Worm (Caenorhabditis elegans) whole organism, L2 larva: ENCODE results near the gene arl-3.

Experiments used
- C34F6.9 ChIP-seq: fragments of 150-350 bp; optimal IDR thresholded peaks from 2 replicates; lab custom pipeline; 2014; ENCODE audit warnings: missing biosample characterization, missing genetic modification characterization
- F13H6.1 ChIP-seq: sonication (generic microtip); optimal IDR thresholded peaks from 2 replicates; lab custom pipeline; 2016; ENCODE audit warnings: missing genetic modification characterization, missing compliant biosample characterization
- alr-1 ChIP-seq: fragments of 150-350 bp; optimal IDR thresholded peaks from 2 replicates; lab custom pipeline; 2014; ENCODE audit warnings: missing biosample characterization, missing genetic modification characterization
- ama-1 ChIP-seq: fragments of 150-350 bp; optimal IDR thresholded peaks from 2 replicates; lab custom pipeline; 2018; ENCODE audit warnings: inconsistent platforms
- blmp-1 ChIP-seq: sonication (generic microtip); optimal IDR thresholded peaks from 2 replicates; lab custom pipeline; 2017; ENCODE audit warnings: missing genetic modification characterization, mild to moderate bottlenecking, missing compliant biosample characterization, antibody characterized with exemption, moderate library complexity; ENCODE audit not compliant: insufficient read depth
- crh-2 ChIP-seq: sonication (generic microtip); optimal IDR thresholded peaks from 2 replicates; lab custom pipeline; 2017; ENCODE audit warnings: missing biosample characterization, missing genetic modification characterization
- dmd-4 ChIP-seq: sonication (generic microtip); optimal IDR thresholded peaks from 2 replicates; lab custom pipeline; 2017; ENCODE audit warnings: missing biosample characterization, missing genetic modification characterization
- elt-1 ChIP-seq: fragments of 150-350 bp; optimal IDR thresholded peaks from 2 replicates; lab custom pipeline; 2014; ENCODE audit warnings: missing biosample characterization, missing genetic modification characterization
- fos-1 ChIP-seq: fragments of 150-350 bp; optimal IDR thresholded peaks from 2 replicates; lab custom pipeline; 2014; ENCODE audit warnings: missing biosample characterization, missing genetic modification characterization
- lin-13 ChIP-seq: fragments of 150-350 bp; optimal IDR thresholded peaks from 2 replicates; lab custom pipeline; 2014; ENCODE audit warnings: missing biosample characterization, missing genetic modification reagents, missing genetic modification characterization
- lin-39 ChIP-seq: fragments of 150-350 bp; optimal IDR thresholded peaks from 2 replicates; lab custom pipeline; 2014; ENCODE audit warnings: missing biosample characterization, missing genetic modification reagents, missing genetic modification characterization
- lsy-2 ChIP-seq, 2 experiments: fragments of 150-350 bp in 1 of 2; sonication (generic microtip) in 1 of 2; optimal IDR thresholded peaks; 2 replicates each; lab custom pipeline; 2014 to 2017; ENCODE audit warnings: missing biosample characterization in 2 of 2, missing genetic modification characterization in 2 of 2
- mab-5 ChIP-seq: fragments of 150-350 bp; optimal IDR thresholded peaks from 2 replicates; lab custom pipeline; 2014; ENCODE audit warnings: missing biosample characterization, missing genetic modification characterization
- mbf-1 ChIP-seq: sonication (generic microtip); optimal IDR thresholded peaks from 2 replicates; lab custom pipeline; 2017; ENCODE audit warnings: missing biosample characterization, missing genetic modification characterization
- mdl-1 ChIP-seq, 2 experiments: fragments of 150-350 bp in 1 of 2; sonication (generic microtip) in 1 of 2; optimal IDR thresholded peaks; 2 replicates each; lab custom pipeline; 2017; ENCODE audit warnings: missing biosample characterization in 2 of 2, missing genetic modification characterization in 2 of 2
- nhr-12 ChIP-seq: fragments of 150-350 bp; optimal IDR thresholded peaks from 2 replicates; lab custom pipeline; 2014; ENCODE audit warnings: missing biosample characterization, missing genetic modification characterization
- nhr-129 ChIP-seq: fragments of 150-350 bp; optimal IDR thresholded peaks from 2 replicates; lab custom pipeline; 2014; ENCODE audit warnings: missing biosample characterization, missing genetic modification characterization
- nhr-21 ChIP-seq: fragments of 150-350 bp; optimal IDR thresholded peaks from 2 replicates; lab custom pipeline; 2014; ENCODE audit warnings: missing biosample characterization, missing genetic modification characterization
- nhr-23 ChIP-seq: fragments of 150-350 bp; optimal IDR thresholded peaks from 2 replicates; lab custom pipeline; 2014; ENCODE audit warnings: missing biosample characterization, missing genetic modification reagents, missing genetic modification characterization
- nhr-237 ChIP-seq: fragments of 150-350 bp; optimal IDR thresholded peaks from 2 replicates; lab custom pipeline; 2014; ENCODE audit warnings: missing biosample characterization, missing genetic modification characterization
- nhr-25 ChIP-seq: fragments of 150-350 bp; sonication (generic microtip); optimal IDR thresholded peaks from 3 replicates; lab custom pipeline; 2014; ENCODE audit warnings: missing biosample characterization, missing genetic modification characterization
- nhr-6 ChIP-seq: fragments of 150-350 bp; optimal IDR thresholded peaks from 2 replicates; lab custom pipeline; 2014; ENCODE audit warnings: missing biosample characterization, missing genetic modification characterization
- peb-1 ChIP-seq: fragments of 150-350 bp; optimal IDR thresholded peaks from 2 replicates; lab custom pipeline; 2014; ENCODE audit warnings: missing biosample characterization, missing genetic modification characterization
- sma-3 ChIP-seq: sonication (generic microtip); optimal IDR thresholded peaks from 2 replicates; lab custom pipeline; 2016; ENCODE audit warnings: missing genetic modification reagents, missing genetic modification characterization, missing compliant biosample characterization
- sma-9 ChIP-seq, 2 experiments: fragments of 150-350 bp in 1 of 2; sonication (generic microtip) in 1 of 2; optimal IDR thresholded peaks; 2 replicates each; lab custom pipeline; 2014 to 2016; ENCODE audit warnings: missing genetic modification characterization in 2 of 2, mild to moderate bottlenecking in 1 of 2, missing biosample characterization in 1 of 2, missing compliant biosample characterization in 1 of 2, missing genetic modification reagents in 1 of 2, moderate library complexity in 1 of 2
- snpc-4 ChIP-seq: fragments of 150-350 bp; optimal IDR thresholded peaks from 2 replicates; lab custom pipeline; 2014; ENCODE audit warnings: missing biosample characterization, missing genetic modification characterization
- unc-55 ChIP-seq: fragments of 150-350 bp; sonication (generic microtip); optimal IDR thresholded peaks from 3 replicates; lab custom pipeline; 2014; ENCODE audit warnings: missing biosample characterization, missing genetic modification reagents, missing genetic modification characterization
- unc-62 ChIP-seq: fragments of 150-350 bp; optimal IDR thresholded peaks from 2 replicates; lab custom pipeline; 2014; ENCODE audit warnings: missing biosample characterization, missing genetic modification reagents, missing genetic modification characterization
- ztf-11 ChIP-seq: sonication (generic microtip); optimal IDR thresholded peaks from 2 replicates; lab custom pipeline; 2017; ENCODE audit warnings: missing biosample characterization, missing genetic modification characterization

arl-3 gene

DNA sequence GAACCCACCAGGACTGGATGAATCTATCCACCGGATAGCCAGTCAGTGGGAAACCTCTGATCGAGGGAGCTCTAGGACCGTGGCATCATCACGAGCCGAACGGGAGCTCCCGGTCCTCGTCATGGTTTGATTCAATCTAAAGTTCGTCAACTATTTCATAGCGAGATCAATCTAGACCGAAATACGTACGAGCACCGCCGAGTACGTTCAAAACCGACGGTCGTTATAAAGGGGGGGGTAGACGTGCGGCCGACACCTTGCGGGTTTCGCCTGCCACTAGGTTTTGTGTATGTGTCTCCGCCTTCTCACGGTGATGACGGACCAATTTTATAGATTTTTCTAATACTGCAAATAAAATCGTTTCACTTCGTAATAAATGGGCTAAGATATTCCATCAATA, 29.6 kb downstream of the arl-3 start:
- TF ChIP-seq nhr-129 (tag; lab: Kevin White, UChicago) (peak; percentile 11), snpc-4 (tag; lab: Kevin White, UChicago) (peak; percentile 57)

DNA sequence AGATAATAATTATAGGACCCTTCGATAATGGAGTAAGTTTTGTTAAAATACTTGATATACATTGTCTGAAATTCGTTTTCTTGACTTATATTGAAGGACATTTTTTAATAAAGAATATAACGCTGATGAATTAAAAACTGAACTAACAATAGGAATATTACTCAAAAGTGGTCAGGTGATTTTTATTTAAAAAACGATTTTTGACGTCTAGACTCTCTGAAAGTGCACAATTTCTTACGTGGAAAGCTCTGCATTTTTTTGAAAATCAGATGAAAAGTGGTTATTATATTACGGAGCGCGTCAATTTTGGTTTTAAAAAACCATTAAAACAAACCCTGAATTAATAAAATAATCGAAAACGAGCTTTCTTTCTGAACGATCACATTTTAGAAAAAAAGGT, 30.5 kb downstream of the arl-3 start, which contains the start of gene sre-13:
sre-13 (minus strand) TSS at position 101 of the 400 bp plus-strand sequence.
- TF ChIP-seq mbf-1 (tag; lab: Kevin White, UChicago) (no peak), fos-1 (no peak), nhr-237 (no peak), nhr-21 (tag; lab: Kevin White, UChicago) (no peak), mab-5 (tag; lab: Kevin White, UChicago) (no peak), ztf-11 (tag; lab: Kevin White, UChicago) (no peak), blmp-1 (tag; lab: Kevin White, UChicago) (no peak), sma-9 (GFP tag; optimal IDR thresholded peaks at IDR 0.05; lab: Kevin White, UChicago) (no peak), sma-9 (tag; optimal IDR thresholded peaks at IDR 0.05; lab: Kevin White, UChicago) (no peak), unc-62 (no peak), dmd-4 (tag; lab: Kevin White, UChicago) (no peak), crh-2 (no peak), F13H6.1 (tag; lab: Kevin White, UChicago) (no peak), ama-1 (lab: Kevin White, UChicago) (no peak), nhr-25 (tag; lab: Kevin White, UChicago) (no peak)

DNA sequence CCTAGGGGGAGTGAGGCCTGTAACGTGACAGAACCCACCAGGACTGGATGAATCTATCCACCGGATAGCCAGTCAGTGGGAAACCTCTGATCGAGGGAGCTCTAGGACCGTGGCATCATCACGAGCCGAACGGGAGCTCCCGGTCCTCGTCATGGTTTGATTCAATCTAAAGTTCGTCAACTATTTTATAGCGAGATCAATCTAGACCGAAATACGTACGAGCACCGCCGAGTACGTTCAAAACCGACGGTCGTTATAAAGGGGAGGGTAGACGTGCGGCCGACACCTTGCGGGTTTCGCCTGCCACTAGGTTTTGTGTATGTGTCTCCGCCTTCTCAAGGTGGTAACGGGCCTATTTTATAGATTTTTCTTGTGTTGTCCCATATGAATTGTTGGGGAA, 35.1 kb downstream of the arl-3 start:
- TF ChIP-seq lin-13 (peak; percentile 10), lsy-2 (tag; optimal IDR thresholded peaks at IDR 0.05; lab: Kevin White, UChicago) (peak in 1 of 2 experiments; percentile 2), snpc-4 (tag; lab: Kevin White, UChicago) (peak; percentile 82)

DNA sequence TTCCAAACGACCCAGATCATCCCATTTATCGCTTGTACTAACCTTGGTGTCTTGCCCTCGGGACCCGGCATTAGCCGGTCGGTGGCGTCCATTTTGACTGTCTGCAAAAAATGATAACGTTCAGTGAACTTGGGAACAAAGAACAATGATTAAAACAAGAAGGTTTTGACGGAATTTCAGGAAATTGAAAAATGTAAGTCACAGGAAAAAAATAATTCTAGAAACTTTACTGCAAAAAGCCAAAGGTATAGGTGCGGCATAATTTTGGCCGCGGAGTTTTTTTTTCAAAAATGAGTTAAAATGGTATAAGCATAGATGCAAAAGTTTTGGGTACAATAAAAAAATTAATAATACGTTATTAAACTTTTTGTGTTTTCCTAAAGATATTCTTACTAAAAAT, 37.7 kb downstream of the arl-3 start, which contains the start of gene atgp-2:
atgp-2 (minus strand) TSS at position 101 of the 400 bp plus-strand sequence.
- TF ChIP-seq nhr-12 (no peak), sma-9 (GFP tag; optimal IDR thresholded peaks at IDR 0.05; lab: Kevin White, UChicago) (peak; percentile 45), sma-9 (tag; optimal IDR thresholded peaks at IDR 0.05; lab: Kevin White, UChicago) (no peak), nhr-23 (tag; lab: Kevin White, UChicago) (no peak)

DNA sequence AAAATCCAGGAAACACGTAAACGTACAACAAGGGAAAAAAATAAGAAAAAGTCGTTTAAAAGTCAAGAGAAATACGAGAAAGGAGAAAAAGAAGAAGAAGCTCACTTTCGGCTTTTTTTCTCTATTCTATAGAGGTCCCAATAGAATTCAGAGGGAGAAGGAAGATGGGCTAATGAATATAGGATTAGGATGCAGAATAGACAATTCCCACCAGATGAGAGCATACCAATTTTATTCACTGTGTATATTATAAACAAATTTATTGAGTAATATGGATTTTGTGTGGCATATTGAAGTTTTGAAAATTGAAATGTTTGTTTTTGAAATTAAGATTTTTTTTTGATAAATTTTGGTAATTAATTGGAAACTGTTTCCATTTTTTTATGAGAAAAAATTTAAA, 38.2 kb downstream of the arl-3 start:
- TF ChIP-seq unc-55 (GFP tag; lab: Kevin White, UChicago) (peak; percentile 29), nhr-12 (no peak), alr-1 (no peak), sma-9 (GFP tag; optimal IDR thresholded peaks at IDR 0.05; lab: Kevin White, UChicago) (no peak), sma-9 (tag; optimal IDR thresholded peaks at IDR 0.05; lab: Kevin White, UChicago) (no peak), mbf-1 (tag; lab: Kevin White, UChicago) (no peak), nhr-129 (tag; lab: Kevin White, UChicago) (no peak), nhr-6 (tag; lab: Kevin White, UChicago) (no peak), lin-39 (tag; lab: Kevin White, UChicago) (no peak)

DNA sequence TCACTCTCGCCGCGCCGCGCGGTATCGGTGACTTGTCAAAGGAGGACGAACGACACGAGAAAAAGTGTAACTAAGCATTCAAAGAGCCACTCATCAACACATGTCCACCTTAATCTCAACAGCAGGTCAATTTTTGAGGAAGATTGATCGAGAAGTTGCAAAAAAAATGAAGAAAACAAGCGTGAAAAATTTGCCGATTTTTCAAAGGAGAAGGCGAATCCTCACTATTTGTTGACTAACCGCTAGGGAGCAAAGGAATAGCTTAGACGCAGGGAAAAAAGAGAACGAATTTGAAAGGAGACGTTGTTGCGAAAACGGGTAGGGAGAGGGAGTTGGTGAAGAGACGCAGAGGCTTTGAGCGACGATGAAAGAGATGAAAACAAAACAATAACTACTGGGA, 39.0 kb downstream of the arl-3 start:
- peak; percentile 73 for TF ChIP-seq F13H6.1 (tag; lab: Kevin White, UChicago)
- TF ChIP-seq unc-55 (GFP tag; lab: Kevin White, UChicago), result peak; percentile 63
- TF ChIP-seq nhr-129 (tag; lab: Kevin White, UChicago), result peak; percentile 79
- peak; percentile 70 for TF ChIP-seq mab-5 (tag; lab: Kevin White, UChicago)
- TF ChIP-seq snpc-4 (tag; lab: Kevin White, UChicago), result peak; percentile 54
- TF ChIP-seq C34F6.9 (tag; lab: Kevin White, UChicago), result peak; percentile 52
- TF ChIP-seq sma-3 (GFP tag; lab: Kevin White, UChicago), result no peak
- TF ChIP-seq fos-1, result peak; percentile 26
- TF ChIP-seq crh-2, result peak; percentile 12
- peak; percentile 13 for TF ChIP-seq sma-9 (GFP tag; optimal IDR thresholded peaks at IDR 0.05; lab: Kevin White, UChicago)
- TF ChIP-seq sma-9 (tag; optimal IDR thresholded peaks at IDR 0.05; lab: Kevin White, UChicago), result no peak
- no peak for TF ChIP-seq nhr-12
- peak; percentile 14 for TF ChIP-seq unc-62
- peak in 1 of 2 experiments; percentile 59 for TF ChIP-seq lsy-2 (tag; optimal IDR thresholded peaks at IDR 0.05; lab: Kevin White, UChicago)
- TF ChIP-seq blmp-1 (tag; lab: Kevin White, UChicago), result peak; percentile 33
- peak in 1 of 2 experiments; percentile 45 for TF ChIP-seq mdl-1 (tag; optimal IDR thresholded peaks at IDR 0.05; lab: Kevin White, UChicago)
- TF ChIP-seq nhr-25 (tag; lab: Kevin White, UChicago), result peak; percentile 18
- no peak for TF ChIP-seq elt-1 (tag; lab: Kevin White, UChicago)
- no peak for TF ChIP-seq peb-1 (tag; lab: Kevin White, UChicago)
- TF ChIP-seq lin-39 (tag; lab: Kevin White, UChicago), result peak; percentile 83
